Fruit fly (Drosophila melanogaster): ENCODE results near the gene Psf1.

Gene Psf1

dm6 chr3L:1216460-1216859, 31.0 kb downstream of the Psf1 start (continued):
- TF ChIP-seq CG11247 (GFP tag; IDR thresholded peaks at IDR 0.05) = peak; percentile 37; the same call in 1 of the 2 replicates
- TF ChIP-seq gsb-n (tag; optimal IDR thresholded peaks at IDR 0.05) = peak; percentile 58
- peak; percentile 67 for TF ChIP-seq fd96Cb (tag; optimal IDR thresholded peaks at IDR 0.05)
- peak; percentile 33 for TF ChIP-seq CG33213 (GFP tag; optimal IDR thresholded peaks at IDR 0.05)
- TF ChIP-seq CG31441 (GFP tag; IDR thresholded peaks at IDR 0.05) = peak; percentile 48
- TF ChIP-seq CG11723 (GFP tag; optimal IDR thresholded peaks at IDR 0.05) = no peak
- no peak for TF ChIP-seq hkb (optimal IDR thresholded peaks at IDR 0.05)
- TF ChIP-seq hkb (GFP tag; IDR thresholded peaks at IDR 0.05) = peak; percentile 73; the same call in 1 of the 2 replicates
- TF ChIP-seq CG7987 (GFP tag; optimal IDR thresholded peaks at IDR 0.05) = no peak
- TF ChIP-seq tx (GFP tag; optimal IDR thresholded peaks at IDR 0.05) = no peak
- peak in 1 of 2 experiments; percentile 46 for TF ChIP-seq Hr51 (GFP tag; optimal IDR thresholded peaks at IDR 0.05)
- TF ChIP-seq CG7745 (tag; optimal IDR thresholded peaks at IDR 0.05) = no peak
- peak; percentile 74 for TF ChIP-seq CG10979 (tag; optimal IDR thresholded peaks at IDR 0.05)
- peak; percentile 54 for TF ChIP-seq CG10959 (GFP tag; IDR thresholded peaks at IDR 0.05)
- TF ChIP-seq gt (GFP tag; IDR thresholded peaks at IDR 0.05) = no peak
- peak; percentile 60 for TF ChIP-seq CG17328 (GFP tag; IDR thresholded peaks at IDR 0.05)
- peak; percentile 67 for TF ChIP-seq Ada2b (GFP tag; IDR thresholded peaks at IDR 0.05)
- peak; percentile 50; the same call in 2 of the 3 replicates for TF ChIP-seq row (GFP tag; IDR thresholded peaks at IDR 0.05)
- peak; percentile 29 for TF ChIP-seq CG15601 (tag; optimal IDR thresholded peaks at IDR 0.05)
- TF ChIP-seq CG17385 (GFP tag; optimal IDR thresholded peaks at IDR 0.05) = peak; percentile 32
- 0 out of 2 replicates have a peak, but pooled peaks have one; percentile 7 for TF ChIP-seq slbo (GFP tag; IDR thresholded peaks at IDR 0.05)
- TF ChIP-seq ssp (GFP tag; IDR thresholded peaks at IDR 0.05) = 0 out of 2 replicates have a peak, but pooled peaks have one; percentile 25
- TF ChIP-seq CG30431 (GFP tag; optimal IDR thresholded peaks at IDR 0.05) = peak; percentile 36
- peak; percentile 9 for TF ChIP-seq CG9727 (GFP tag; optimal IDR thresholded peaks at IDR 0.05)
- peak; percentile 48 for TF ChIP-seq CG17829 (tag; optimal IDR thresholded peaks at IDR 0.05)
- 0 out of 2 replicates have a peak, but pooled peaks have one; percentile 8 for TF ChIP-seq CG4404 (GFP tag; IDR thresholded peaks at IDR 0.05)
- 0 out of 3 replicates have a peak, but pooled peaks have one; percentile 25 for TF ChIP-seq Aef1 (GFP tag; IDR thresholded peaks at IDR 0.05)
- TF ChIP-seq lmd (GFP tag; IDR thresholded peaks at IDR 0.05) = peak; percentile 45
- peak; percentile 65 for TF ChIP-seq zen (tag; optimal IDR thresholded peaks at IDR 0.05)
- peak; percentile 24 for TF ChIP-seq pnt (GFP tag; optimal IDR thresholded peaks at IDR 0.05)
- peak; percentile 55 for TF ChIP-seq nmo (GFP tag; optimal IDR thresholded peaks at IDR 0.05)
- peak; percentile 58; the same call in 1 of the 2 replicates for TF ChIP-seq CG1024 (GFP tag; IDR thresholded peaks at IDR 0.05)
- TF ChIP-seq Spps (tag; optimal IDR thresholded peaks at IDR 0.05) = peak; percentile 21
- peak; percentile 48 for TF ChIP-seq tap (tag; optimal IDR thresholded peaks at IDR 0.05)
- TF ChIP-seq ci (GFP tag; IDR thresholded peaks at IDR 0.05) = peak; percentile 70
- peak; percentile 6 for TF ChIP-seq CG1233 (GFP tag; optimal IDR thresholded peaks at IDR 0.05)
- peak; percentile 15 for TF ChIP-seq CG15011 (GFP tag; optimal IDR thresholded peaks at IDR 0.05)
- no peak for TF ChIP-seq CG12942 (GFP tag; optimal IDR thresholded peaks at IDR 0.05)
- peak; percentile 3 for TF ChIP-seq Dad (GFP tag; optimal IDR thresholded peaks at IDR 0.05)
- TF ChIP-seq Camta (GFP tag; optimal IDR thresholded peaks at IDR 0.05) = peak; percentile 12
- TF ChIP-seq Sry-δ (GFP tag; optimal IDR thresholded peaks at IDR 0.05) = peak; percentile 0
- TF ChIP-seq bsh (GFP tag; optimal IDR thresholded peaks at IDR 0.05) = peak in 1 of 2 experiments; percentile 69
- peak; percentile 35 for TF ChIP-seq PHDP (tag; optimal IDR thresholded peaks at IDR 0.05)
- no peak for TF ChIP-seq CG9215 (GFP tag; IDR thresholded peaks at IDR 0.05)
- peak; percentile 29 for TF ChIP-seq esg (GFP tag; conservative IDR thresholded peaks at IDR 0.05)
- TF ChIP-seq Eip74EF (GFP tag; optimal IDR thresholded peaks at IDR 0.05) = no peak
- peak; percentile 37 for TF ChIP-seq nerfin-1 (tag; optimal IDR thresholded peaks at IDR 0.05)
- TF ChIP-seq NC2α (GFP tag; optimal IDR thresholded peaks at IDR 0.05) = no peak
- peak; percentile 37; the same call in 1 of the 2 replicates for TF ChIP-seq CG32767 (GFP tag; IDR thresholded peaks at IDR 0.05)
- TF ChIP-seq CG10366 (GFP tag; IDR thresholded peaks at IDR 0.05) = peak; percentile 26; the same call in 1 of the 2 replicates
- TF ChIP-seq Hsf (GFP tag; optimal IDR thresholded peaks at IDR 0.05) = peak; percentile 13
